Worm (Caenorhabditis elegans): ENCODE measurements around the gene arrd-17.

The arrd-17 gene

DNA sequence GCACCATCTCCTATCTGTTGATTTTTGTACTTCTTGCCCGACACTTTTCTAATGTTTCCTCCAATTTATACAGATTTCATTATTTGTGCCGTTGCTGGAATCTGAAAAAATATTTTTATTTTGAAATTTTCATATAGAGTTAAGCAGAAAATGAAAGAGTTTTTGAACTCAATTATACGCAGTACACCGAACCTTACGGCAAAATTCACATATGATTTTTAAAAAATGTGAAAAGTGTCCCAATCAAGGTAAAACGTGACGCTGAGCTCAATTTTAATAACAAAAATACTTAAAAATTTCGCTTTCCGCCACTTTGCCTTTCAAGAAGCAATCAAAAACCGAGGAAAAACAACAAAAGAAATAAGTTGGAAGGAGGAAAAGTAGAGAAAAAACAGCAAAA is at the start of gene arrd-17:
arrd-17 (minus strand) TSS at position 101 of the 400 bp plus-strand sequence.
- TF ChIP-seq hlh-4 (tag; optimal IDR thresholded peaks at IDR 0.05) (no peak), snpc-4 (tag; optimal IDR thresholded peaks at IDR 0.05) (no peak), elt-3 (tag; optimal IDR thresholded peaks at IDR 0.05) (no peak), hlh-17 (GFP tag; optimal IDR thresholded peaks at IDR 0.05; ENCODE audit: borderline replicate concordance) (no peak), tbx-2 (tag; optimal IDR thresholded peaks at IDR 0.05) (no peak), dsc-1 (tag; optimal IDR thresholded peaks at IDR 0.05) (no peak), Y116A8C.19 (tag; optimal IDR thresholded peaks at IDR 0.05; ENCODE audit: borderline replicate concordance) (no peak), ceh-88 (GFP tag; IDR thresholded peaks at IDR 0.05) (no peak), efl-1 (optimal IDR thresholded peaks at IDR 0.05) (no peak), efl-1 (GFP tag; optimal IDR thresholded peaks at IDR 0.05 in 1 of 2) (no peak), fos-1 (tag; optimal IDR thresholded peaks at IDR 0.05) (no peak), fkh-8 (tag; optimal IDR thresholded peaks at IDR 0.05) (no peak)

- peak; percentile 56 for TF ChIP-seq elt-2 (tag; optimal IDR thresholded peaks at IDR 0.05)
- no peak for TF ChIP-seq efl-1 (optimal IDR thresholded peaks at IDR 0.05)
- TF ChIP-seq efl-1 (GFP tag; optimal IDR thresholded peaks at IDR 0.05 in 1 of 2): peak in 1 of 2 experiments; percentile 43
- TF ChIP-seq nhr-85 (tag): peak; percentile 12
- TF ChIP-seq lin-39 (tag; optimal IDR thresholded peaks at IDR 0.05): no peak
- no peak for TF ChIP-seq lsy-2 (tag; optimal IDR thresholded peaks at IDR 0.05)
Observed at ce11 chrIII:13678761-13679495, 48.3 kb upstream of the arrd-17 start, which contains the start of gene sid-2. Gene sid-2, plus strand, starts transcription at chrIII:13679445.

DNA sequence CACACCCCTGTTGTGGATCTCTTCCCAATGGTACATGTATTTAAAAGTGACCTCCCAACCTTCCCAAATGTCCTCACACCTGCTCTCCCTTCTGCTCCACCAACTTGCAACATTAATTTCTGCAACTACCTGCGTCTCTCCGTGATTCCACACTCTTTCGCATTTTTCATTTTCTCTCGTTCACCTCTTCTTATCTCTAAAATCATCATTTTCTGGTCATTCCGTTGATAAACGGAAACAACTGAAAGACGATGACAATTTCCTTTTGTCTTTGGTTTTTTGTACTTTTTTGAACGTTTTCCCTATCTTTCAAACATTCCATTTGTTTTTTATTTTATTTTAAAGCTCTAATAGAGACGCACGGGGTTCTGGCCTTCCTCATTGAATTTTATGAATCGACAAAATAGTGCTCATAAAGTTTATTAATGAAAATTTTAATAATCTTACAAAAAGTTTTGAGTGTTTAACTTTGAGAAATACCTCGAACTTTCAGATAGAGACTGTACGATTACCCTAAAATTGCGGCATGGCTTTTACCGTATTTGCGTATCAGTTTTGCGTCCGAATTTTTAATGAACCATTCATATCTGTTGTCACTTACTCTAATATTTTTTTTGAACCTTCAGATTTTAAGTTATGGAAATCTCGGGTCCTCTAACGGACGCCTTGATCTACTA is 42.2 kb upstream of the arrd-17 start, which contains the start of gene aqp-11:
aqp-11 (plus strand) TSS at position 627 of the 677 bp plus-strand sequence.
- no peak for TF ChIP-seq unc-130 (tag; optimal IDR thresholded peaks at IDR 0.05)
- TF ChIP-seq mep-1 (tag; optimal IDR thresholded peaks at IDR 0.05): peak; percentile 5
- TF ChIP-seq lin-35 (GFP tag; optimal IDR thresholded peaks at IDR 0.05): peak in 1 of 2 experiments; percentile 38
- peak; percentile 40 for TF ChIP-seq elt-2 (tag; optimal IDR thresholded peaks at IDR 0.05)
- peak; percentile 11 for TF ChIP-seq snu-23 (GFP tag; optimal IDR thresholded peaks at IDR 0.05)
- peak in 1 of 2 experiments; percentile 13 for TF ChIP-seq efl-1 (optimal IDR thresholded peaks at IDR 0.05)
- TF ChIP-seq efl-1 (GFP tag; optimal IDR thresholded peaks at IDR 0.05 in 1 of 2): no peak
- peak; percentile 29 for TF ChIP-seq nhr-85 (tag)
- TF ChIP-seq lin-14 (GFP tag; optimal IDR thresholded peaks at IDR 0.05): peak; percentile 35
- TF ChIP-seq C04F5.9 (tag; optimal IDR thresholded peaks at IDR 0.05): no peak
- peak; percentile 96 for TF ChIP-seq skn-1 (tag; optimal IDR thresholded peaks at IDR 0.05)
- peak in 1 of 6 experiments; percentile 42 for TF ChIP-seq elt-3 (tag; optimal IDR thresholded peaks at IDR 0.05)

- TF ChIP-seq efl-1 (optimal IDR thresholded peaks at IDR 0.05) (no peak), efl-1 (GFP tag; optimal IDR thresholded peaks at IDR 0.05 in 1 of 2) (peak in 1 of 2 experiments; percentile 15), aha-1 (tag; optimal IDR thresholded peaks at IDR 0.05) (no peak)
Observed at ce11 chrIII:13669519-13669918, 38.9 kb upstream of the arrd-17 start.

ce11 chrIII:13667739-13668138 is 37.1 kb upstream of the arrd-17 start, which contains the start of gene flp-15:
Gene flp-15, minus strand, starts transcription at chrIII:13667839.
- TF ChIP-seq sup-37 (GFP tag; optimal IDR thresholded peaks at IDR 0.05) (no peak), nhr-28 (tag; optimal IDR thresholded peaks at IDR 0.05) (no peak), efl-1 (optimal IDR thresholded peaks at IDR 0.05) (no peak), efl-1 (GFP tag; optimal IDR thresholded peaks at IDR 0.05 in 1 of 2) (peak in 1 of 2 experiments; percentile 37), F16B12.6 (tag; optimal IDR thresholded peaks at IDR 0.05) (no peak), aly-2 (tag; optimal IDR thresholded peaks at IDR 0.05) (no peak), unc-98 (GFP tag; IDR thresholded peaks at IDR 0.05) (no peak), xbp-1 (tag; optimal IDR thresholded peaks at IDR 0.05) (no peak)
